Worm (Caenorhabditis elegans) whole organism, young adult: ENCODE results near the gene sru-20.

Experiments used
- T07F8.4 ChIP-seq: sonication (generic microtip); optimal IDR thresholded peaks from 2 replicates; lab custom pipeline; 2016; ENCODE audit warnings: mild to moderate bottlenecking, missing genetic modification characterization, moderate library complexity, missing compliant biosample characterization
- aptf-3 ChIP-seq: fragments of 200-800 bp; sonication (Bioruptor generic); IDR thresholded peaks from 2 replicates; pipeline ENCODE4 v1.3.6; 2022; ENCODE audit warnings: missing genetic modification characterization, missing compliant biosample characterization
- bed-2 ChIP-seq: fragments of 200-800 bp; sonication (Bioruptor generic); IDR thresholded peaks from 2 replicates; pipeline ENCODE4 v1.3.6; 2022; ENCODE audit warnings: missing genetic modification reagents, missing genetic modification characterization, missing compliant biosample characterization
- lsl-1 ChIP-seq: fragments of 200-800 bp; sonication (Bioruptor generic); optimal IDR thresholded peaks from 2 replicates; lab custom pipeline; 2018; ENCODE audit warnings: mild to moderate bottlenecking, missing genetic modification characterization, moderate library complexity, missing compliant biosample characterization
- nhr-80 ChIP-seq: sonication (generic microtip); optimal IDR thresholded peaks from 2 replicates; lab custom pipeline; 2016; ENCODE audit warnings: missing genetic modification characterization, missing compliant biosample characterization
- snpc-4 ChIP-seq, 5 experiments: fragments of 150-350 bp in 1 of 5; sonication (generic microtip) in 4 of 5; optimal IDR thresholded peaks; 2 replicates each; lab custom pipeline; 2014 to 2018; ENCODE audit warnings: missing genetic modification characterization in 5 of 5, missing biosample characterization in 3 of 5, antibody characterized with exemption in 2 of 5, mild to moderate bottlenecking in 2 of 5, missing compliant biosample characterization in 2 of 5, missing genotype in 2 of 5, moderate library complexity in 2 of 5, missing genetic modification reagents in 1 of 5

ce11 chrIV:12540242-12540641, 44.9 kb downstream of the sru-20 start:
- TF ChIP-seq snpc-4 (GFP tag; optimal IDR thresholded peaks at IDR 0.05; lab: Kevin White, UChicago) (no peak), snpc-4 (tag; optimal IDR thresholded peaks at IDR 0.05; lab: Kevin White, UChicago) (no peak), bed-2 (GFP tag; lab: Robert Waterston, UW) (no peak), T07F8.4 (tag; lab: Kevin White, UChicago) (no peak), aptf-3 (GFP tag; lab: Robert Waterston, UW) (no peak), nhr-80 (tag; lab: Kevin White, UChicago) (no peak), lsl-1 (no peak)
